Worm (Caenorhabditis elegans) whole organism, early embryonic: ENCODE measurements around the gene W09C2.7.

Source experiments
- F13C5.2 ChIP-seq: sonication (generic microtip); optimal IDR thresholded peaks from 2 replicates; lab custom pipeline; 2017; ENCODE audit warnings: mild to moderate bottlenecking, missing genetic modification characterization, inconsistent platforms, missing compliant biosample characterization
- ama-1 ChIP-seq: fragments of 150-350 bp; optimal IDR thresholded peaks from 2 replicates; lab custom pipeline; 2014
- ceh-13 ChIP-seq: fragments of 200-800 bp; sonication (Bioruptor generic); optimal IDR thresholded peaks from 2 replicates; lab custom pipeline; 2018; ENCODE audit warnings: mild to moderate bottlenecking, missing genetic modification characterization, missing compliant biosample characterization
- ceh-36 ChIP-seq: sonication (generic microtip); optimal IDR thresholded peaks from 2 replicates; lab custom pipeline; 2016; ENCODE audit warnings: missing genetic modification characterization, inconsistent platforms, missing compliant biosample characterization
- flt-1 ChIP-seq: fragments of 200-800 bp; sonication (Bioruptor generic); IDR thresholded peaks from 2 replicates; pipeline ENCODE4 v1.3.6; 2022; ENCODE audit warnings: missing genetic modification characterization, missing compliant biosample characterization
- pes-1 ChIP-seq: fragments of 200-800 bp; sonication (Bioruptor generic); IDR thresholded peaks from 2 replicates; pipeline ENCODE4 v1.3.6; 2022; ENCODE audit warnings: missing genetic modification reagents, missing genetic modification characterization, missing compliant biosample characterization

- TF ChIP-seq ceh-36 (tag; lab: Kevin White, UChicago) (no peak), ama-1 (no peak), F13C5.2 (no peak), pes-1 (no peak), flt-1 (GFP tag; lab: Robert Waterston, UW) (no peak), ceh-13 (GFP tag; lab: Kevin White, UChicago) (no peak)
These were observed 8.1 kb downstream of the W09C2.7 start for ce11 chrIV:9614060-9614459.
